Fruit fly (Drosophila melanogaster) whole organism, embryonic: ENCODE results near the gene Mgat4b.

Experiments used
- Antp ChIP-seq: fragments of 200-800 bp; sonication (Bioruptor generic); optimal IDR thresholded peaks from 3 replicates; lab custom pipeline; 2016; ENCODE audit warnings: missing biosample characterization, missing genetic modification characterization
- BtbVII ChIP-seq: fragments of 200-800 bp; sonication (Bioruptor generic); optimal IDR thresholded peaks from 3 replicates; lab custom pipeline; 2017; ENCODE audit warnings: missing biosample characterization, mild to moderate bottlenecking, missing genetic modification characterization
- CG10209 ChIP-seq: fragments of 200-800 bp; sonication (Bioruptor generic); optimal IDR thresholded peaks from 3 replicates; lab custom pipeline; 2017; ENCODE audit warnings: missing biosample characterization, mild to moderate bottlenecking, missing genetic modification characterization, missing genetic modification reagents
- CG12744 ChIP-seq: fragments of 200-800 bp; sonication (Bioruptor generic); optimal IDR thresholded peaks from 2 replicates; lab custom pipeline; 2016; ENCODE audit warnings: missing biosample characterization, missing genetic modification characterization
- CG12942 ChIP-seq: fragments of 200-800 bp; sonication (Bioruptor generic); optimal IDR thresholded peaks from 3 replicates; lab custom pipeline; 2016; ENCODE audit warnings: missing biosample characterization, missing genetic modification characterization
- CG15601 ChIP-seq: fragments of 200-800 bp; sonication (Bioruptor generic); optimal IDR thresholded peaks from 3 replicates; lab custom pipeline; 2019; ENCODE audit warnings: missing biosample characterization, mild to moderate bottlenecking, missing genetic modification characterization, moderate library complexity
- CG17802 ChIP-seq: fragments of 200-800 bp; sonication (Bioruptor generic); optimal IDR thresholded peaks from 2 replicates; lab custom pipeline; 2018; ENCODE audit warnings: missing biosample characterization, mild to moderate bottlenecking, missing genetic modification characterization, moderate library complexity
- CG31388 ChIP-seq: fragments of 200-800 bp; sonication (Bioruptor generic); optimal IDR thresholded peaks from 2 replicates; lab custom pipeline; 2016; ENCODE audit warnings: missing biosample characterization, missing genetic modification characterization
- CG34376 ChIP-seq: fragments of 200-800 bp; sonication (Bioruptor generic); optimal IDR thresholded peaks from 2 replicates; lab custom pipeline; 2018; ENCODE audit warnings: missing biosample characterization, mild to moderate bottlenecking, missing genetic modification characterization
- CG3847 ChIP-seq: fragments of 200-800 bp; sonication (Bioruptor generic); IDR thresholded peaks from 2 replicates; pipeline ENCODE4 v1.3.6; 2022; ENCODE audit warnings: missing biosample characterization, missing genetic modification characterization
- CG9215 ChIP-seq: fragments of 200-800 bp; sonication (Bioruptor generic); IDR thresholded peaks from 2 replicates; pipeline ENCODE4 v1.3.6; 2022; ENCODE audit warnings: missing biosample characterization, missing genetic modification characterization
- CG9817 ChIP-seq: fragments of 200-800 bp; sonication (Bioruptor generic); optimal IDR thresholded peaks from 2 replicates; lab custom pipeline; 2018; ENCODE audit warnings: missing biosample characterization, mild to moderate bottlenecking, missing genetic modification characterization, moderate library complexity
- CHES-1-like ChIP-seq: fragments of 200-800 bp; sonication (Bioruptor generic); optimal IDR thresholded peaks from 2 replicates; lab custom pipeline; 2016; ENCODE audit warnings: missing biosample characterization, missing genetic modification characterization
- D19A ChIP-seq: fragments of 200-800 bp; optimal IDR thresholded peaks from 3 replicates; lab custom pipeline; 2019; ENCODE audit warnings: missing biosample characterization, mild to moderate bottlenecking, missing genetic modification characterization, moderate library complexity
- D19B ChIP-seq: fragments of 200-800 bp; sonication (Bioruptor generic); optimal IDR thresholded peaks from 2 replicates; lab custom pipeline; 2017; ENCODE audit warnings: missing biosample characterization, mild to moderate bottlenecking, missing genetic modification characterization
- Dek ChIP-seq: fragments of 200-800 bp; sonication (Bioruptor generic); optimal IDR thresholded peaks from 3 replicates; lab custom pipeline; 2019; ENCODE audit warnings: missing biosample characterization, mild to moderate bottlenecking, missing genetic modification characterization, moderate library complexity
- Dip3 ChIP-seq: fragments of 200-800 bp; sonication (Bioruptor generic); optimal IDR thresholded peaks from 3 replicates; lab custom pipeline; 2016; ENCODE audit warnings: missing biosample characterization, missing genetic modification characterization
- H15 ChIP-seq: fragments of 200-800 bp; sonication (Bioruptor generic); IDR thresholded peaks from 3 replicates; pipeline ENCODE4 v1.3.6; 2022; ENCODE audit warnings: missing biosample characterization, missing genetic modification characterization
- HHEX ChIP-seq: fragments of 200-800 bp; sonication (Bioruptor generic); optimal IDR thresholded peaks from 3 replicates; lab custom pipeline; 2017; ENCODE audit warnings: missing biosample characterization, mild to moderate bottlenecking, missing genetic modification characterization, missing genetic modification reagents
- Hmr ChIP-seq: fragments of 200-800 bp; sonication (Bioruptor generic); optimal IDR thresholded peaks from 3 replicates; lab custom pipeline; 2017; ENCODE audit warnings: mild to moderate bottlenecking, missing biosample characterization, missing genetic modification reagents, missing genetic modification characterization
- MBD-R2 ChIP-seq: fragments of 200-800 bp; sonication (Bioruptor generic); IDR thresholded peaks from 2 replicates; pipeline ENCODE4 v1.3.6; 2022; ENCODE audit warnings: missing biosample characterization, missing genetic modification characterization
- NFAT ChIP-seq: fragments of 200-800 bp; sonication (Bioruptor generic); IDR thresholded peaks from 2 replicates; pipeline ENCODE4 v1.3.6; 2022; ENCODE audit warnings: missing biosample characterization, missing genetic modification characterization
- Nf-YA ChIP-seq: fragments of 200-800 bp; sonication (Bioruptor generic); IDR thresholded peaks from 2 replicates; pipeline ENCODE4 v1.3.6; 2022; ENCODE audit warnings: missing biosample characterization, missing genetic modification characterization
- NfI ChIP-seq: fragments of 200-800 bp; sonication (Bioruptor generic); optimal IDR thresholded peaks from 3 replicates; lab custom pipeline; 2018; ENCODE audit warnings: missing biosample characterization, mild to moderate bottlenecking, missing genetic modification characterization, moderate library complexity
- Rfx ChIP-seq: fragments of 200-800 bp; sonication (Bioruptor generic); IDR thresholded peaks from 2 replicates; pipeline ENCODE4 v1.3.6; 2022; ENCODE audit warnings: missing biosample characterization, missing genetic modification characterization
- Sin3A ChIP-seq: fragments of >200 bp; optimal IDR thresholded peaks from 2 replicates; lab custom pipeline; 2018
- Taf1 ChIP-seq: fragments of 200-800 bp; sonication (Bioruptor generic); IDR thresholded peaks from 2 replicates; pipeline ENCODE4 v1.3.6; 2022; ENCODE audit warnings: missing biosample characterization, missing genetic modification characterization
- abd-A ChIP-seq: fragments of 200-800 bp; sonication (Bioruptor generic); optimal IDR thresholded peaks from 3 replicates; lab custom pipeline; 2019; ENCODE audit warnings: missing biosample characterization, mild to moderate bottlenecking, missing genetic modification characterization, moderate library complexity
- bab2 ChIP-seq: fragments of 200-800 bp; sonication (Bioruptor generic); optimal IDR thresholded peaks from 2 replicates; lab custom pipeline; 2016; ENCODE audit warnings: missing biosample characterization, missing genetic modification characterization
- bigmax ChIP-seq: fragments of 200-800 bp; sonication (Bioruptor generic); optimal IDR thresholded peaks from 2 replicates; lab custom pipeline; 2018; ENCODE audit warnings: missing biosample characterization, mild to moderate bottlenecking, missing genetic modification characterization
- cato ChIP-seq: fragments of 200-800 bp; sonication (Bioruptor generic); optimal IDR thresholded peaks from 2 replicates; lab custom pipeline; 2016; ENCODE audit warnings: missing biosample characterization, missing genetic modification characterization, borderline replicate concordance
- ewg ChIP-seq: fragments of 200-800 bp; sonication (Bioruptor generic); optimal IDR thresholded peaks from 3 replicates; lab custom pipeline; 2017; ENCODE audit warnings: mild to moderate bottlenecking, missing biosample characterization, missing genetic modification reagents, missing genetic modification characterization
- lab ChIP-seq: fragments of 200-800 bp; sonication (Bioruptor generic); optimal IDR thresholded peaks from 3 replicates; lab custom pipeline; 2017; ENCODE audit warnings: missing biosample characterization, missing genetic modification characterization, mild to moderate bottlenecking, moderate library complexity, missing genetic modification reagents
- mirr ChIP-seq: fragments of 200-800 bp; sonication (Bioruptor generic); optimal IDR thresholded peaks from 3 replicates; lab custom pipeline; 2018; ENCODE audit warnings: missing biosample characterization, mild to moderate bottlenecking, missing genetic modification characterization
- pfk ChIP-seq: fragments of 200-800 bp; sonication (Bioruptor generic); optimal IDR thresholded peaks from 2 replicates; lab custom pipeline; 2018; ENCODE audit warnings: missing biosample characterization, mild to moderate bottlenecking, missing genetic modification characterization, moderate library complexity
- sc ChIP-seq, 3 experiments: fragments of >200 bp in 2 of 3; fragments of 200-800 bp in 1 of 3; sonication (Bioruptor generic) in 1 of 3; optimal IDR thresholded peaks; 2 replicates in 2 of 3; 3 replicates in 1 of 3; lab custom pipeline; 2017; ENCODE audit warnings: mild to moderate bottlenecking in 1 of 3, missing biosample characterization in 1 of 3, missing genetic modification characterization in 1 of 3, missing genetic modification reagents in 1 of 3
- shn ChIP-seq: fragments of 200-800 bp; sonication (Bioruptor generic); optimal IDR thresholded peaks from 3 replicates; lab custom pipeline; 2016; ENCODE audit warnings: missing biosample characterization, missing genetic modification characterization
- tx ChIP-seq: fragments of 200-800 bp; sonication (Bioruptor generic); optimal IDR thresholded peaks from 2 replicates; lab custom pipeline; 2016; ENCODE audit warnings: missing biosample characterization, missing genetic modification characterization
- wor ChIP-seq: fragments of 200-800 bp; sonication (Bioruptor generic); IDR thresholded peaks from 2 replicates; pipeline ENCODE4 v1.3.6; 2022; ENCODE audit warnings: missing biosample characterization, missing genetic modification characterization
- zen ChIP-seq: fragments of 200-800 bp; sonication (Bioruptor generic); optimal IDR thresholded peaks from 3 replicates; lab custom pipeline; 2018; ENCODE audit warnings: missing biosample characterization, mild to moderate bottlenecking, missing genetic modification characterization, moderate library complexity
- zen2 ChIP-seq: fragments of 200-800 bp; sonication (Bioruptor generic); IDR thresholded peaks from 3 replicates; pipeline ENCODE4 v1.3.6; 2022; ENCODE audit warnings: missing biosample characterization, missing genetic modification characterization; ENCODE audit not compliant: partially characterized antibody
- zfh1 ChIP-seq: fragments of 200-800 bp; sonication (Bioruptor generic); IDR thresholded peaks from 3 replicates; pipeline ENCODE4 v1.3.6; 2022; ENCODE audit warnings: missing biosample characterization, missing genetic modification characterization

Mgat4b gene

dm6 chr3L:14757464-14758384 is 11.4 kb downstream of the Mgat4b start, which contains the start of gene CG42507 (continued):
- TF ChIP-seq HHEX (GFP tag; lab: Kevin White, UChicago) (peak; percentile 50), mirr (GFP tag; lab: Kevin White, UChicago) (peak; percentile 80), CG12744 (GFP tag; lab: Kevin White, UChicago) (peak; percentile 34), CG15601 (tag; lab: Kevin White, UChicago) (peak; percentile 50), shn (GFP tag; lab: Kevin White, UChicago) (no peak), CG9215 (GFP tag; lab: Robert Waterston, UW) (peak; percentile 98), zen (peak; percentile 22), CG34376 (GFP tag; lab: Kevin White, UChicago) (peak; percentile 94), sc (optimal IDR thresholded peaks at IDR 0.05; lab: Kevin White, UChicago) (no peak), sc (GFP tag; optimal IDR thresholded peaks at IDR 0.05; lab: Kevin White, UChicago) (peak; percentile 16), BtbVII (GFP tag; lab: Kevin White, UChicago) (peak; percentile 63), CG12942 (GFP tag; lab: Kevin White, UChicago) (no peak), abd-A (tag; lab: Kevin White, UChicago) (peak; percentile 18), zen2 (GFP tag; lab: Robert Waterston, UW) (0 out of 3 replicates have a peak, but pooled peaks have one; percentile 51), CG9817 (tag; lab: Kevin White, UChicago) (no peak), Sin3A (lab: Kevin White, UChicago) (no peak), NfI (GFP tag; lab: Kevin White, UChicago) (peak; percentile 48), NFAT (GFP tag; lab: Robert Waterston, UW) (peak; percentile 32; the same call in 1 of the 2 replicates), Antp (no peak), Dip3 (GFP tag; lab: Kevin White, UChicago) (peak; percentile 3), cato (no peak), Dek (tag; lab: Kevin White, UChicago) (peak; percentile 18), D19B (GFP tag; lab: Kevin White, UChicago) (no peak), CG31388 (GFP tag; lab: Kevin White, UChicago) (no peak), Rfx (GFP tag; lab: Robert Waterston, UW) (peak; percentile 64), zfh1 (GFP tag; lab: Robert Waterston, UW) (peak; percentile 27; the same call in 1 of the 3 replicates), H15 (GFP tag; lab: Robert Waterston, UW) (no peak), Nf-YA (GFP tag; lab: Robert Waterston, UW) (0 out of 2 replicates have a peak, but pooled peaks have one; percentile 20), Taf1 (GFP tag; lab: Robert Waterston, UW) (no peak), bab2 (GFP tag; lab: Kevin White, UChicago) (peak; percentile 28), pfk (GFP tag; lab: Kevin White, UChicago) (peak; percentile 65), tx (GFP tag; lab: Kevin White, UChicago) (no peak), bigmax (peak; percentile 64), ewg (GFP tag; lab: Kevin White, UChicago) (peak; percentile 24), CHES-1-like (GFP tag; lab: Kevin White, UChicago) (peak; percentile 44), MBD-R2 (GFP tag; lab: Robert Waterston, UW) (peak; percentile 25; the same call in 1 of the 2 replicates), D19A (tag; lab: Kevin White, UChicago) (peak; percentile 79), wor (GFP tag; lab: Robert Waterston, UW) (no peak), CG10209 (peak; percentile 47), CG3847 (GFP tag; lab: Robert Waterston, UW) (0 out of 2 replicates have a peak, but pooled peaks have one; percentile 17), lab (GFP tag; lab: Kevin White, UChicago) (peak; percentile 71), Hmr (GFP tag; lab: Kevin White, UChicago) (peak; percentile 49), CG17802 (no peak)
- TF ChIP-seq, all 482 proteins: peak for 211
